Worm (Caenorhabditis elegans) whole organism, L3 larva: ENCODE measurements around the gene pwp-1.

Experiments
- R02D3.7 ChIP-seq: fragments of 150-350 bp; optimal IDR thresholded peaks from 2 replicates; lab custom pipeline; 2014; ENCODE audit warnings: missing biosample characterization, missing genetic modification characterization
- aly-2 ChIP-seq: fragments of 150-350 bp; optimal IDR thresholded peaks from 2 replicates; lab custom pipeline; 2014; ENCODE audit warnings: missing biosample characterization, missing genetic modification characterization
- ama-1 ChIP-seq: fragments of 150-350 bp; optimal IDR thresholded peaks from 2 replicates; lab custom pipeline; 2018
- ceh-16 ChIP-seq: sonication (generic microtip); optimal IDR thresholded peaks from 2 replicates; lab custom pipeline; 2017; ENCODE audit warnings: missing biosample characterization, missing genetic modification characterization
- ceh-28 ChIP-seq: fragments of 150-350 bp; optimal IDR thresholded peaks from 2 replicates; lab custom pipeline; 2014; ENCODE audit warnings: missing biosample characterization, missing genetic modification reagents, missing genetic modification characterization
- ceh-9 ChIP-seq: sonication (generic microtip); optimal IDR thresholded peaks from 2 replicates; lab custom pipeline; 2018; ENCODE audit warnings: missing biosample characterization, missing genetic modification characterization
- egl-5 ChIP-seq: fragments of 150-350 bp; optimal IDR thresholded peaks from 2 replicates; lab custom pipeline; 2017; ENCODE audit warnings: missing biosample characterization, missing genetic modification reagents, missing genetic modification characterization, inconsistent platforms
- elt-1 ChIP-seq: fragments of 150-350 bp; optimal IDR thresholded peaks from 2 replicates; lab custom pipeline; 2014; ENCODE audit warnings: missing biosample characterization, missing genetic modification characterization
- elt-2 ChIP-seq: sonication (generic microtip); optimal IDR thresholded peaks from 2 replicates; lab custom pipeline; 2016; ENCODE audit warnings: missing genetic modification reagents, mild to moderate bottlenecking, missing genetic modification characterization, missing compliant biosample characterization
- elt-3 ChIP-seq, 3 experiments: fragments of 150-350 bp in 1 of 3; sonication (generic microtip) in 2 of 3; optimal IDR thresholded peaks; 2 replicates in 2 of 3; 4 replicates in 1 of 3; lab custom pipeline; 2014 to 2017; ENCODE audit warnings: missing biosample characterization in 3 of 3, missing genetic modification characterization in 3 of 3
- eor-1 ChIP-seq, 2 experiments: fragments of 150-350 bp; optimal IDR thresholded peaks; 2 replicates each; lab custom pipeline; 2014 to 2018; ENCODE audit warnings: missing biosample characterization in 2 of 2, missing genetic modification characterization in 2 of 2
- fkh-10 ChIP-seq: sonication (generic microtip); optimal IDR thresholded peaks from 2 replicates; lab custom pipeline; 2017; ENCODE audit warnings: missing biosample characterization, missing genetic modification reagents, missing genetic modification characterization
- hmg-11 ChIP-seq: sonication (generic microtip); optimal IDR thresholded peaks from 2 replicates; lab custom pipeline; 2016; ENCODE audit warnings: missing genetic modification characterization, missing compliant biosample characterization
- jun-1 ChIP-seq: fragments of 150-350 bp; optimal IDR thresholded peaks from 2 replicates; lab custom pipeline; 2014; ENCODE audit warnings: missing biosample characterization, missing genetic modification reagents, missing genetic modification characterization
- lin-39 ChIP-seq: fragments of 150-350 bp; optimal IDR thresholded peaks from 2 replicates; lab custom pipeline; 2018; ENCODE audit warnings: missing biosample characterization, missing genetic modification reagents, missing genetic modification characterization
- mml-1 ChIP-seq: fragments of 150-350 bp; sonication (generic microtip); optimal IDR thresholded peaks from 3 replicates; lab custom pipeline; 2014; ENCODE audit warnings: missing biosample characterization, missing genetic modification characterization
- nhr-11 ChIP-seq: fragments of 150-350 bp; optimal IDR thresholded peaks from 2 replicates; lab custom pipeline; 2014; ENCODE audit warnings: missing biosample characterization, missing genetic modification characterization
- nhr-12 ChIP-seq: fragments of 150-350 bp; optimal IDR thresholded peaks from 2 replicates; lab custom pipeline; 2014; ENCODE audit warnings: missing biosample characterization, missing genetic modification characterization
- nhr-25 ChIP-seq: sonication (generic microtip); optimal IDR thresholded peaks from 2 replicates; lab custom pipeline; 2017; ENCODE audit warnings: missing biosample characterization, missing genetic modification characterization
- nhr-67 ChIP-seq: fragments of 150-350 bp; optimal IDR thresholded peaks from 2 replicates; lab custom pipeline; 2014; ENCODE audit warnings: missing biosample characterization, missing genetic modification characterization
- nhr-76 ChIP-seq: fragments of 150-350 bp; sonication (generic microtip); optimal IDR thresholded peaks from 5 replicates; lab custom pipeline; 2014; ENCODE audit warnings: missing biosample characterization, missing genetic modification characterization
- nhr-77 ChIP-seq: fragments of 150-350 bp; optimal IDR thresholded peaks from 2 replicates; lab custom pipeline; 2014; ENCODE audit warnings: missing biosample characterization, missing genetic modification characterization
- pha-4 ChIP-seq: fragments of 150-350 bp; optimal IDR thresholded peaks from 2 replicates; lab custom pipeline; 2014; ENCODE audit warnings: missing biosample characterization, missing genetic modification reagents, missing genetic modification characterization
- pqm-1 ChIP-seq: fragments of 150-350 bp; optimal IDR thresholded peaks from 2 replicates; lab custom pipeline; 2017; ENCODE audit warnings: missing biosample characterization, missing genetic modification characterization, inconsistent platforms
- snpc-4 ChIP-seq: fragments of 150-350 bp; optimal IDR thresholded peaks from 2 replicates; lab custom pipeline; 2014; ENCODE audit warnings: missing biosample characterization, missing genetic modification characterization
- unc-39 ChIP-seq: sonication (generic microtip); optimal IDR thresholded peaks from 4 replicates; lab custom pipeline; 2017; ENCODE audit warnings: missing biosample characterization, missing genetic modification characterization
- unc-62 ChIP-seq: fragments of 150-350 bp; sonication (generic microtip); optimal IDR thresholded peaks from 4 replicates; lab custom pipeline; 2014; ENCODE audit warnings: missing biosample characterization, missing genetic modification reagents, missing genetic modification characterization
- ztf-11 ChIP-seq: fragments of 150-350 bp; optimal IDR thresholded peaks from 2 replicates; lab custom pipeline; 2014; ENCODE audit warnings: missing biosample characterization, missing genetic modification characterization

Gene pwp-1

DNA sequence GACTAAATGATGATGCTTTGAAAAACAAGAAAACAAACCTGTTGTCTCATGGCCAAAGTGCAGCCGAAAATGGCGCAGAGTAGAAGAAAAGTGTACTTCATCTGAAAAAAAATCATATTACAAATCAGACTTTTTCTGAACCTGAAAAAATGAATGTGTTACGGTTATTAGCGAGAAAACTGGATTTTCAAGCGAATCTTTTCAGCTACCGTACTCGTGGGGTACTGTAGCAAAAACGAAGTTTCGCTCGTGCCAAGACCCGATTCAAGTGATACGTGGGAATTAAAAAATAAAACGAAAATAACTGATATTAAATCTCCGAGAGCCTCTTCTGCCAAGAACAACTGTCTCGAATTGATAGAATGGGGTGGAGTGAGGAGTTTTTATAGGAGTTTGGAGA lies 15.8 kb upstream of the pwp-1 start, which contains the start of gene ttr-51:
Gene ttr-51 (minus strand): TSS at position 101 of the 400 bp plus-strand sequence.
- no peak for TF ChIP-seq ceh-28 (tag; lab: Kevin White, UChicago)
- TF ChIP-seq pqm-1 (tag; lab: Kevin White, UChicago): peak; percentile 57
- TF ChIP-seq elt-2 (tag; lab: Kevin White, UChicago): peak; percentile 41

DNA sequence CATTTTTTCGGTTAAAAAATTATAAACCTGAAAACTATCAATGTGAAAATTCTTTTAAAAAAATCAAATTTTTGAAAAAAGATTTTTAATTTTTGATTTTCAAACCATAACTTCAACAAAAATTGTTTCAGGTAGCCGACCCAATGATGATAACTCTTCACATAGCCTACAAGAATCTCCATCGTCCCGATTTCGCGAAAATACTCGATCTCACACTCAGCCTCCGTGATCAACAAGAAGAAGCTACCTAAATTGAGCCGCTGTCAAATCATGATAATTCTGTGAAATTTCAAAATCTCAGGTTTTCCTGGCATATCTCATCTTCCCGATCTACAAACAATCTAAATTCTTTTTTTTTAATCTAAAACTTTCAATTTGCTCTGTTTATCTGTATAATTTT lies 13.9 kb upstream of the pwp-1 start:
- no peak for TF ChIP-seq nhr-67
- TF ChIP-seq pqm-1 (tag; lab: Kevin White, UChicago): no peak
- no peak for TF ChIP-seq ceh-9 (tag; lab: Kevin White, UChicago)
- no peak for TF ChIP-seq egl-5 (tag; lab: Kevin White, UChicago)
- TF ChIP-seq aly-2 (tag; lab: Kevin White, UChicago): no peak
- TF ChIP-seq elt-1 (tag; lab: Kevin White, UChicago): no peak
- peak; percentile 33 for TF ChIP-seq ama-1 (lab: Kevin White, UChicago)
- TF ChIP-seq ceh-16 (tag; lab: Kevin White, UChicago): no peak

DNA sequence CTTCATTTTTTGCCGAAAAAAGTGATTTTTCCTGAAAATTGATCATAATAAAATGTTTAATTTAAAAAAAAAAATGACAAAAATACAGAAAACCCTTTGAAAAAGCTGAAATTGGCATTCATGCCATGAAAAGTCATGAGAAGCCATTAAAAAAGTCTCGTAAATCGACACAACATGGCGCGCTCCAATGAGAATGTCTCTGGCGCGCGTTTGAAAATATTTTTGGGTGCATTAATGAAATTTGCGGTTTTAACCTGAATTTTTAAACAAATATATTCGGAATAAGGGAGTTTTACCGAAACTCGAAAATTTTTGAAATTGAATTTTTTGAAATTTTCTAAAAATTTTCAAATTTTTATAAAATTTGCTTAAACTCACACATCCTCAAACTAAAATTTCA lies 11.4 kb upstream of the pwp-1 start:
- TF ChIP-seq elt-3 (tag; optimal IDR thresholded peaks at IDR 0.05; lab: Kevin White, UChicago) (no peak), ztf-11 (tag; lab: Kevin White, UChicago) (no peak), nhr-11 (no peak), nhr-67 (no peak), nhr-12 (tag; lab: Kevin White, UChicago) (no peak), pqm-1 (tag; lab: Kevin White, UChicago) (no peak), fkh-10 (GFP tag; lab: Kevin White, UChicago) (no peak)

DNA sequence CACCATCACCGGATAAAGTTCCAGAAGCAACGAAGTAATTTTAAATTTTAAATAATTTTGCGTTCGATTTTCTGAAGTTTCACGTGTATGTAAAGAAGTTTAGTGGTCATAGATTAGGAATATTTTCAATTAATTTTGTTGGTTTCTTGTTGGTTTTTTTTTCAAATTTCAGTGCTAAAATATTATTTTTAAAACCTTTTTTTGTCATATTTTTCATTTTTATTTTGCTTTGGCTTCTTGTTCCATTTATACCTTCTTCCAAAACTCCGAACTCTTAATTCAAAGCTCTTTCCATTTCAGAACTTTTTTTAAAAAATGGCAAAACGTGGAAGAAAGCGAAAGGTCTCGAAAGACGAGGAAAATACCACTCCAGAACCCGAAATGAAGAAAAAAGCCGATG lies 10.6 kb upstream of the pwp-1 start, which contains the start of gene JC8.7:
Gene JC8.7 (plus strand): TSS at position 301 of the 400 bp plus-strand sequence.
- no peak for TF ChIP-seq nhr-77 (tag; lab: Kevin White, UChicago)
- no peak for TF ChIP-seq unc-62 (GFP tag; lab: Kevin White, UChicago)
- no peak for TF ChIP-seq egl-5 (tag; lab: Kevin White, UChicago)
- TF ChIP-seq aly-2 (tag; lab: Kevin White, UChicago): no peak

DNA sequence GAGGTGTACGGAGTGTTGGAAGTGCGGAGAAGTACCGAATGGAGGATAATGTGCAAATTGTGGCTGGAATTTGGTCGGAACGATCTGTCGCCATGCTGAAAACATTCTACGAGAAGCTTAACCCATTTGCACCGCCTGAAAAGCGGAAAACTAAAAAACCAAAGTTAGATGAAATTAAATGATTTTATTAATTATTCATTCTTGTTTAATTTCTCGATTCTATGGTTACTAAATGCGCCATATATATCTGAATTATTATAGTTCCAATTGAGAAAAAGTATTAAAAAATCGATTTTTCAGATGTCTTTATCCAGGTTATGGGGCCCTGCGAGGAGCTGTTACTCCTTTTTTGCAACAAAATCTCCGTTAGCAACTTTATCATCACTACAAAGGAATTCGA lies 7.6 kb upstream of the pwp-1 start, which contains the start of gene cox-11:
Gene cox-11 (plus strand): TSS at position 301 of the 400 bp plus-strand sequence.
- TF ChIP-seq ceh-9 (tag; lab: Kevin White, UChicago) (no peak), lin-39 (no peak), pha-4 (tag; lab: Kevin White, UChicago) (no peak), unc-39 (no peak), pqm-1 (tag; lab: Kevin White, UChicago) (no peak)
- TF ChIP-seq, all 47 proteins: peak for 0

DNA sequence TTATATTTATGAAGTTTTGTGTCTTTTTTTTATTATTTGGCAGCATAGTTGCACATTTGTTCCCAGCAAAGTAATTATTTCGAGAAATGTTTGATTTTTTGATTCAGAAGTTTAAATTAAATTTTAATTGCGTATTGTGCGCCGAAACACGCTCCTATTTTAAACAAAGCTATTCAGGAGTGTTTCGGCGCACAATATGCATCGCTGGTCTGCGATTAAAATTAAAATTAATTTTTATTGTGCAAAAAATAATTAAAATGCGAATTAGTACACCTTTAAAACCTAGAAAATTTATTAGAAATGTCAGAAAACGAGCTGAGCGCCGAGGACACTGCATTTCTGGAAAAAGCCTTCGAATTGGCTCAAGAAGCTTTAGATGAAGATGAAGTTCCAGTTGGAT lies 7.0 kb upstream of the pwp-1 start, which contains the start of gene JC8.4:
Gene JC8.4 (plus strand): TSS at position 301 of the 400 bp plus-strand sequence.
- TF ChIP-seq nhr-76 (tag; lab: Kevin White, UChicago) (no peak), pha-4 (tag; lab: Kevin White, UChicago) (no peak)
- TF ChIP-seq, all 47 proteins: peak for 0

DNA sequence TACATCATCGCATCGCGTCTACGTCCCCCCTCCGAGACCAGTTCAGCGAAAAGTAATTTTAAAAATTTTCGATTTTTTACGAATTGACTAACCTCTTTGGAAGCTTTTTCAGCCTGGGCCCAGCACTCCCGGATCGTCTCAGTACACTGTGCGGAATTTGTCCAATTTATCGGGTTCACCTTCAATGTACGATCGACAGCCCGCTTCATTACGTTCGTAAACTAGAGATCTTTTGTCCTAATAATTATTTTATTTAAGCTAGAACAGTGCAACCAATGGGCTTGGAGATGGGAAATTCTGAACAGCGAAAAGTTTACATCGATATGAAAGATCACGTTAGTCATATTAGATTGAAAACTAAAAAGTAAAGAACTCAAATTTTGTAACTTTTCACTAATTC lies 5.0 kb upstream of the pwp-1 start:
- TF ChIP-seq jun-1 (tag; lab: Kevin White, UChicago) (no peak), nhr-25 (tag; lab: Kevin White, UChicago) (no peak), R02D3.7 (tag; lab: Kevin White, UChicago) (no peak), mml-1 (tag; lab: Kevin White, UChicago) (no peak), snpc-4 (tag; lab: Kevin White, UChicago) (no peak), egl-5 (tag; lab: Kevin White, UChicago) (no peak)

DNA sequence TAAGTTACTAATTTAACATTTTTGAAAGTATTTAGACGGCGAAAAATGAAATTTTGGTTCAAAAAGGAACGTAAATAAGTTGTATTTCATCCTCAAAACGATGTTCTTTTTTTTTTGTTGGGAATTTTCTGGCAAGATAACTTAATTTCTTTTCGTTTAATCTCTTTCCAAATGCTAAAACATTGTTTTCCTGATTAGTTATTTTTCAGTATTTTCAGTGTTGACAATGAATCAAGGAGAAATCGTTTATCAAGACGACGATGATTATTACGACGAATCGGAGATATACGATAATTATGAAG lies 4.4 kb upstream of the pwp-1 start, which contains the start of gene lin-54:
Gene lin-54 (plus strand): TSS at position 203 of the 302 bp plus-strand sequence.
- TF ChIP-seq hmg-11 (tag; lab: Kevin White, UChicago): no peak
- peak in 1 of 2 experiments; percentile 5 for TF ChIP-seq eor-1 (tag; optimal IDR thresholded peaks at IDR 0.05; lab: Kevin White, UChicago)
